Worm (Caenorhabditis elegans) whole organism, L2 larva: ENCODE data around the gene hacl-1.

ENCODE experiments used
- F13H6.1 ChIP-seq: sonication (generic microtip); optimal IDR thresholded peaks from 2 replicates; lab custom pipeline; 2016; ENCODE audit warnings: missing genetic modification characterization, missing compliant biosample characterization
- R02D3.7 ChIP-seq: fragments of 150-350 bp; optimal IDR thresholded peaks from 2 replicates; lab custom pipeline; 2014; ENCODE audit warnings: missing biosample characterization, missing genetic modification characterization
- Y55F3AM.14 ChIP-seq: fragments of 200-800 bp; sonication (Bioruptor generic); optimal IDR thresholded peaks from 2 replicates; lab custom pipeline; 2018; ENCODE audit warnings: mild to moderate bottlenecking, missing genetic modification characterization, missing compliant biosample characterization
- ZK546.5 ChIP-seq: sonication (generic microtip); optimal IDR thresholded peaks from 2 replicates; lab custom pipeline; 2017; ENCODE audit warnings: missing biosample characterization, missing genetic modification characterization
- alr-1 ChIP-seq: fragments of 150-350 bp; optimal IDR thresholded peaks from 2 replicates; lab custom pipeline; 2014; ENCODE audit warnings: missing biosample characterization, missing genetic modification characterization
- aly-2 ChIP-seq: fragments of 150-350 bp; optimal IDR thresholded peaks from 2 replicates; lab custom pipeline; 2014; ENCODE audit warnings: missing biosample characterization, missing genetic modification characterization
- ama-1 ChIP-seq: fragments of 150-350 bp; optimal IDR thresholded peaks from 2 replicates; lab custom pipeline; 2018; ENCODE audit warnings: inconsistent platforms
- ceh-16 ChIP-seq: fragments of 150-350 bp; optimal IDR thresholded peaks from 2 replicates; lab custom pipeline; 2014; ENCODE audit warnings: missing biosample characterization, missing genetic modification characterization
- ceh-82 ChIP-seq: fragments of 150-350 bp; optimal IDR thresholded peaks from 2 replicates; lab custom pipeline; 2014; ENCODE audit warnings: missing biosample characterization, missing genetic modification characterization
- crh-2 ChIP-seq: sonication (generic microtip); optimal IDR thresholded peaks from 2 replicates; lab custom pipeline; 2017; ENCODE audit warnings: missing biosample characterization, missing genetic modification characterization
- egl-27 ChIP-seq: sonication (generic microtip); optimal IDR thresholded peaks from 3 replicates; lab custom pipeline; 2017; ENCODE audit warnings: missing biosample characterization, missing genetic modification reagents, missing genetic modification characterization
- elt-1 ChIP-seq: fragments of 150-350 bp; optimal IDR thresholded peaks from 2 replicates; lab custom pipeline; 2014; ENCODE audit warnings: missing biosample characterization, missing genetic modification characterization
- elt-3 ChIP-seq: sonication (generic microtip); optimal IDR thresholded peaks from 2 replicates; lab custom pipeline; 2017; ENCODE audit warnings: missing biosample characterization, missing genetic modification characterization
- fos-1 ChIP-seq: fragments of 150-350 bp; optimal IDR thresholded peaks from 2 replicates; lab custom pipeline; 2014; ENCODE audit warnings: missing biosample characterization, missing genetic modification characterization
- gmeb-1 ChIP-seq: fragments of 150-350 bp; optimal IDR thresholded peaks from 2 replicates; lab custom pipeline; 2014; ENCODE audit warnings: missing biosample characterization, missing genetic modification characterization
- lin-13 ChIP-seq: fragments of 150-350 bp; optimal IDR thresholded peaks from 2 replicates; lab custom pipeline; 2014; ENCODE audit warnings: missing biosample characterization, missing genetic modification reagents, missing genetic modification characterization
- lin-39 ChIP-seq: fragments of 150-350 bp; optimal IDR thresholded peaks from 2 replicates; lab custom pipeline; 2014; ENCODE audit warnings: missing biosample characterization, missing genetic modification reagents, missing genetic modification characterization
- lsy-2 ChIP-seq, 2 experiments: fragments of 150-350 bp in 1 of 2; sonication (generic microtip) in 1 of 2; optimal IDR thresholded peaks; 2 replicates each; lab custom pipeline; 2014 to 2017; ENCODE audit warnings: missing biosample characterization in 2 of 2, missing genetic modification characterization in 2 of 2
- mab-5 ChIP-seq: fragments of 150-350 bp; optimal IDR thresholded peaks from 2 replicates; lab custom pipeline; 2014; ENCODE audit warnings: missing biosample characterization, missing genetic modification characterization
- mbf-1 ChIP-seq: sonication (generic microtip); optimal IDR thresholded peaks from 2 replicates; lab custom pipeline; 2017; ENCODE audit warnings: missing biosample characterization, missing genetic modification characterization
- mdl-1 ChIP-seq, 2 experiments: fragments of 150-350 bp in 1 of 2; sonication (generic microtip) in 1 of 2; optimal IDR thresholded peaks; 2 replicates each; lab custom pipeline; 2017; ENCODE audit warnings: missing biosample characterization in 2 of 2, missing genetic modification characterization in 2 of 2
- nhr-10 ChIP-seq: sonication (generic microtip); optimal IDR thresholded peaks from 2 replicates; lab custom pipeline; 2017; ENCODE audit warnings: missing biosample characterization, missing genetic modification characterization
- nhr-11 ChIP-seq: fragments of 150-350 bp; optimal IDR thresholded peaks from 2 replicates; lab custom pipeline; 2014; ENCODE audit warnings: missing biosample characterization, missing genetic modification characterization
- nhr-12 ChIP-seq: fragments of 150-350 bp; optimal IDR thresholded peaks from 2 replicates; lab custom pipeline; 2014; ENCODE audit warnings: missing biosample characterization, missing genetic modification characterization
- nhr-21 ChIP-seq: fragments of 150-350 bp; optimal IDR thresholded peaks from 2 replicates; lab custom pipeline; 2014; ENCODE audit warnings: missing biosample characterization, missing genetic modification characterization
- nhr-237 ChIP-seq: fragments of 150-350 bp; optimal IDR thresholded peaks from 2 replicates; lab custom pipeline; 2014; ENCODE audit warnings: missing biosample characterization, missing genetic modification characterization
- nhr-25 ChIP-seq: fragments of 150-350 bp; sonication (generic microtip); optimal IDR thresholded peaks from 3 replicates; lab custom pipeline; 2014; ENCODE audit warnings: missing biosample characterization, missing genetic modification characterization
- nhr-77 ChIP-seq: fragments of 150-350 bp; optimal IDR thresholded peaks from 2 replicates; lab custom pipeline; 2014; ENCODE audit warnings: missing biosample characterization, missing genetic modification characterization
- peb-1 ChIP-seq: fragments of 150-350 bp; optimal IDR thresholded peaks from 2 replicates; lab custom pipeline; 2014; ENCODE audit warnings: missing biosample characterization, missing genetic modification characterization
- sem-4 ChIP-seq: fragments of 150-350 bp; optimal IDR thresholded peaks from 2 replicates; lab custom pipeline; 2014; ENCODE audit warnings: missing biosample characterization, missing genetic modification reagents, missing genetic modification characterization
- skn-1 ChIP-seq: sonication (generic microtip); optimal IDR thresholded peaks from 2 replicates; lab custom pipeline; 2017; ENCODE audit warnings: missing biosample characterization, missing genetic modification characterization
- sma-9 ChIP-seq, 2 experiments: fragments of 150-350 bp in 1 of 2; sonication (generic microtip) in 1 of 2; optimal IDR thresholded peaks; 2 replicates each; lab custom pipeline; 2014 to 2016; ENCODE audit warnings: missing genetic modification characterization in 2 of 2, mild to moderate bottlenecking in 1 of 2, missing biosample characterization in 1 of 2, missing compliant biosample characterization in 1 of 2, missing genetic modification reagents in 1 of 2, moderate library complexity in 1 of 2
- snpc-4 ChIP-seq: fragments of 150-350 bp; optimal IDR thresholded peaks from 2 replicates; lab custom pipeline; 2014; ENCODE audit warnings: missing biosample characterization, missing genetic modification characterization
- unc-55 ChIP-seq: fragments of 150-350 bp; sonication (generic microtip); optimal IDR thresholded peaks from 3 replicates; lab custom pipeline; 2014; ENCODE audit warnings: missing biosample characterization, missing genetic modification reagents, missing genetic modification characterization
- zag-1 ChIP-seq: fragments of 150-350 bp; optimal IDR thresholded peaks from 2 replicates; lab custom pipeline; 2014; ENCODE audit warnings: missing biosample characterization, missing genetic modification characterization
- ztf-1 ChIP-seq: fragments of 200-800 bp; sonication (Bioruptor generic); conservative IDR thresholded peaks from 2 replicates; pipeline ENCODE4 v1.3.6; 2022; ENCODE audit warnings: missing genetic modification characterization, missing compliant biosample characterization

hacl-1 gene

ce11 chrII:11452498-11453005 is 40.2 kb downstream of the hacl-1 start, which contains the start of gene rsp-2:
TSS of gene rsp-2 (minus strand) at chrII:11452955.
- TF ChIP-seq peb-1 (no peak), lsy-2 (tag; optimal IDR thresholded peaks at IDR 0.05; lab: Kevin White, UChicago) (no peak), nhr-12 (no peak), R02D3.7 (tag; lab: Kevin White, UChicago) (no peak), ceh-16 (tag; lab: Kevin White, UChicago) (no peak), mdl-1 (tag; optimal IDR thresholded peaks at IDR 0.05; lab: Kevin White, UChicago) (no peak), aly-2 (tag; lab: Kevin White, UChicago) (no peak), snpc-4 (tag; lab: Kevin White, UChicago) (no peak), lin-13 (no peak), unc-55 (GFP tag; lab: Kevin White, UChicago) (no peak), nhr-10 (tag; lab: Kevin White, UChicago) (no peak), zag-1 (no peak), F13H6.1 (tag; lab: Kevin White, UChicago) (no peak)

- TF ChIP-seq nhr-237 (tag; lab: Kevin White, UChicago) (no peak), alr-1 (tag; lab: Kevin White, UChicago) (no peak), gmeb-1 (tag; lab: Kevin White, UChicago) (no peak), ama-1 (no peak), skn-1 (no peak), elt-3 (tag; lab: Kevin White, UChicago) (no peak), ceh-16 (tag; lab: Kevin White, UChicago) (no peak), sem-4 (tag; lab: Kevin White, UChicago) (no peak), nhr-11 (tag; lab: Kevin White, UChicago) (no peak), nhr-21 (no peak)
- TF ChIP-seq, all 48 proteins: peak for 0
Measured at ce11 chrII:11451738-11452137, 41.0 kb downstream of the hacl-1 start.

- TF ChIP-seq sma-9 (GFP tag; optimal IDR thresholded peaks at IDR 0.05; lab: Kevin White, UChicago) = no peak
- no peak for TF ChIP-seq sma-9 (tag; optimal IDR thresholded peaks at IDR 0.05; lab: Kevin White, UChicago)
- TF ChIP-seq elt-3 (tag; lab: Kevin White, UChicago) = no peak
- no peak for TF ChIP-seq F13H6.1 (tag; lab: Kevin White, UChicago)
- TF ChIP-seq skn-1 = no peak
- TF ChIP-seq nhr-237 (tag; lab: Kevin White, UChicago) = no peak
- TF ChIP-seq aly-2 (tag; lab: Kevin White, UChicago) = no peak
- no peak for TF ChIP-seq mbf-1
- no peak for TF ChIP-seq lin-39 (tag; lab: Kevin White, UChicago)
- no peak for TF ChIP-seq mdl-1 (tag; optimal IDR thresholded peaks at IDR 0.05; lab: Kevin White, UChicago)
- no peak for TF ChIP-seq nhr-25 (tag; lab: Kevin White, UChicago)
- TF ChIP-seq lin-13 = no peak
- TF ChIP-seq egl-27 = no peak
- no peak for TF ChIP-seq ztf-1 (GFP tag; lab: Robert Waterston, UW)
- no peak for TF ChIP-seq crh-2 (tag; lab: Kevin White, UChicago)
- TF ChIP-seq elt-1 (tag; lab: Kevin White, UChicago) = no peak
- TF ChIP-seq unc-55 (GFP tag; lab: Kevin White, UChicago) = no peak
- TF ChIP-seq nhr-77 (tag; lab: Kevin White, UChicago) = no peak
Measured at ce11 chrII:11450882-11451281, 41.9 kb downstream of the hacl-1 start.

ce11 chrII:11448753-11449152 is 44.0 kb downstream of the hacl-1 start, which contains the start of gene W02B12.1:
TSS of gene W02B12.1 (plus strand) at chrII:11449021.
- TF ChIP-seq skn-1 (peak; percentile 50), mdl-1 (tag; optimal IDR thresholded peaks at IDR 0.05; lab: Kevin White, UChicago) (no peak), mab-5 (tag; lab: Kevin White, UChicago) (no peak), fos-1 (tag; lab: Kevin White, UChicago) (peak; percentile 79), ZK546.5 (tag; lab: Kevin White, UChicago) (no peak), unc-55 (GFP tag; lab: Kevin White, UChicago) (no peak)
- TF ChIP-seq, all 48 proteins: peak for 2

ce11 chrII:11444973-11445372 is 47.8 kb downstream of the hacl-1 start, which contains the start of gene W02B12.13:
TSS of gene W02B12.13 (plus strand) at chrII:11445273.
- no peak for TF ChIP-seq R02D3.7 (tag; lab: Kevin White, UChicago)
- no peak for TF ChIP-seq fos-1 (tag; lab: Kevin White, UChicago)
- TF ChIP-seq lin-39 (tag; lab: Kevin White, UChicago) = no peak
- TF ChIP-seq ceh-82 = no peak
- TF ChIP-seq Y55F3AM.14 (GFP tag; lab: Kevin White, UChicago) = no peak
